Worm (Caenorhabditis elegans) whole organism, L1 larva: Measurements from ENCODE around the gene W04H10.6.

Experiments
- C34B4.2 ChIP-seq: sonication (generic microtip); optimal IDR thresholded peaks from 2 replicates; lab custom pipeline; 2017; ENCODE audit warnings: mild to moderate bottlenecking, missing genetic modification characterization, missing compliant biosample characterization
- nhr-12 ChIP-seq: sonication (generic microtip); optimal IDR thresholded peaks from 2 replicates; lab custom pipeline; 2017; ENCODE audit warnings: missing biosample characterization, missing genetic modification characterization
- nhr-20 ChIP-seq: sonication (generic microtip); optimal IDR thresholded peaks from 2 replicates; lab custom pipeline; 2016; ENCODE audit warnings: mild to moderate bottlenecking, missing genetic modification characterization, missing compliant biosample characterization
- nhr-28 ChIP-seq: fragments of 150-350 bp; optimal IDR thresholded peaks from 2 replicates; lab custom pipeline; 2014; ENCODE audit warnings: missing biosample characterization, missing genetic modification characterization
- nhr-77 ChIP-seq: fragments of 150-350 bp; optimal IDR thresholded peaks from 2 replicates; lab custom pipeline; 2014; ENCODE audit warnings: missing biosample characterization, missing genetic modification characterization
- zag-1 ChIP-seq: fragments of 150-350 bp; optimal IDR thresholded peaks from 2 replicates; lab custom pipeline; 2014; ENCODE audit warnings: missing biosample characterization, missing genetic modification characterization

- no peak for TF ChIP-seq zag-1 (tag; lab: Kevin White, UChicago)
- TF ChIP-seq nhr-12 = no peak
- TF ChIP-seq nhr-77 (tag; lab: Kevin White, UChicago) = no peak
- TF ChIP-seq nhr-20 = no peak
- no peak for TF ChIP-seq C34B4.2 (tag; lab: Kevin White, UChicago)
- no peak for TF ChIP-seq nhr-28 (tag; lab: Kevin White, UChicago)
Observed at ce11 chrII:614701-615100, 6.5 kb upstream of the W04H10.6 start.
